Worm (Caenorhabditis elegans): ENCODE data around the gene nspb-9.

Gene nspb-9

DNA sequence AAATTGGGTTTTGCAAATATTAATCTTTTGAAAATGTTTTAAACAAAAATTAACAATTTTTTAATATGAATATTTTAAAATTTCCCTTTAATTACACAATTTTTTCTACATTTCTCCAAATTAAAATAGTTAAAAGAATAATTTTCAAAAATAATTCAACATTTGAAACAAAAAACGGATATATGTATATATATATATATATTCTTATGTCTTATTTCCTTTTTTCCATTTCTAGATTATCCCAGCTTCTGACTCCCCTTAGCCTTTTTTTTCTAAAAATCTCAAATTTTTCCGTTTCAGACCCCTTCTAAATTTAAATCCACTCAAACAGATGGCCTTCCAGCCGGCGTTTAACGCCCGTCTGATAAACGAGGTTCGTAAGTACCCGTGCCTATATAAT, 7.3 kb upstream of the nspb-9 start, which contains the start of gene madf-5:
Gene madf-5 (plus strand): TSS at position 301 of the 400 bp plus-strand sequence.
- no peak for TF ChIP-seq hlh-1 (tag; optimal IDR thresholded peaks at IDR 0.05)
- no peak for TF ChIP-seq nhr-28 (tag; optimal IDR thresholded peaks at IDR 0.05)
- TF ChIP-seq ceh-83 (GFP tag; optimal IDR thresholded peaks at IDR 0.05): no peak

DNA sequence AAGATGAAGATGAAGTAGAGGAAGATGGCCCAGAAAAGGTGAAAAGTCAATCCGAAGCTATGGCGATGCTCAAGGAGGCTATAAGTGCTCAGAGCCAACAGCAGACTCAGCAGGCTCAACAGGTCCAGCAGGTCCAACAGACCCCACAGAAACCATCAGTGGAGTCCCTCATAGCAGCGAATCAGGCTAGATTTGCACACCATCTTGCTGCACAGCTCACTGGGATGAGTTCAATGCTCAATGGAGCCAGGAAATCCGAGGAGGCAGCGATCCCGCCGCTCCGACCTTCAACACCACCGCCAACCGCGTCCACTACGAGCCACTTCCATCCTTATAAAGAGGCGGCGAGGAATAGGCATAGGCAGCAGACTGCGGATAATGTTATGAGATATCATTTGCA, 5.9 kb upstream of the nspb-9 start:
- TF ChIP-seq lin-32 (GFP tag; optimal IDR thresholded peaks at IDR 0.05) (no peak), ceh-83 (GFP tag; optimal IDR thresholded peaks at IDR 0.05) (no peak), ham-2 (GFP tag; optimal IDR thresholded peaks at IDR 0.05) (no peak), pha-4 (tag; optimal IDR thresholded peaks at IDR 0.05) (no peak), drap-1 (GFP tag; optimal IDR thresholded peaks at IDR 0.05) (no peak), nhr-12 (tag; optimal IDR thresholded peaks at IDR 0.05) (no peak)

DNA sequence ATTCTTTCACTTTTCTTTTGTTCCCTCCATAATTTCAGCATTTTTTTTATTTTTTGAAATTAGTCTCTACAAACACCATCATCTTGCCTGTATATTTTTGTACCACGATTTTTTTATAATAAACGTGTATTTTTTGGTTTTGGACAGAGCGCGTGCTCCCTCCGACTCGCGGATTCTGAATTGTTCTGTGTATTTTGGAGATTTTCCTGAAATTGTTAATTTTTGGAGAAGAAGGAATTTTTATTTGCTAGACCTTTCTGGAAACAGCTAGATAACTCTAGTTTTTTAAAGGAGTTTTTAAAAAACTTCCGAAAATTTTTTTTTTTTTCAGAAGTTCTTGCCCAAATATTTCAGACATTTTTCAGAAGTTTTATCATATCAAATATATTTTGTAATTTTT, 4.2 kb upstream of the nspb-9 start, which contains the start of gene C01G12.13:
Gene C01G12.13 (plus strand): TSS at position 301 of the 400 bp plus-strand sequence.
- no peak for TF ChIP-seq pha-4 (tag; optimal IDR thresholded peaks at IDR 0.05)

ce11 chrII:14578013-14578412, 2.6 kb upstream of the nspb-9 start, which contains the start of gene nspb-7:
nspb-7 (plus strand) TSS chrII:14578313.
- TF ChIP-seq ceh-83 (GFP tag; optimal IDR thresholded peaks at IDR 0.05) (no peak), zip-8 (tag; optimal IDR thresholded peaks at IDR 0.05) (no peak), mab-5 (tag; optimal IDR thresholded peaks at IDR 0.05) (no peak), sem-2 (GFP tag; optimal IDR thresholded peaks at IDR 0.05) (no peak), blmp-1 (tag; optimal IDR thresholded peaks at IDR 0.05) (no peak), elt-1 (tag; optimal IDR thresholded peaks at IDR 0.05; ENCODE audit: borderline replicate concordance, insufficient read depth) (no peak), elt-3 (tag; optimal IDR thresholded peaks at IDR 0.05) (no peak)

DNA sequence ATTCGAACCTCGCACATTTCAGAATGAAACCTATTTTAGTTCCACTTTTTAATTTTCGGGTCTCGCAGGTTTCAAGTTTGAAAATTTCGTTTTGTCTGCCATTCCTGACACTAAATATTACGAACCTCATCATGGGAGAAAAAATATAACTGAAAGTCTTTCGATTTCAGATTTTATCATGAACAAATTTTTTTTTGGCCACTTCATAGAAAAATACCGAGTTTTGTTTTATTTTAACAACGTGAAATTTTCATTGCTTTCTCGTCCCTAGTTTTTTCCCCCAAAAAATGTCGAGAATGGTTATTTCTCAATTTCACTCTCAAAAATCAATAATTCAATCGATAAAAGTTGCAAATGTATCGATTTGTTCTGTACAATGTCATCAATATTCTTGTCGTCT, 1.9 kb upstream of the nspb-9 start, which contains the start of gene C01G12.9:
Gene C01G12.9 (plus strand): TSS at position 301 of the 400 bp plus-strand sequence.
- TF ChIP-seq ceh-39 (tag; optimal IDR thresholded peaks at IDR 0.05) (no peak), elt-3 (tag; optimal IDR thresholded peaks at IDR 0.05) (no peak), cnd-1 (tag; optimal IDR thresholded peaks at IDR 0.05) (no peak), lsy-2 (tag; optimal IDR thresholded peaks at IDR 0.05) (no peak), nhr-237 (tag; optimal IDR thresholded peaks at IDR 0.05) (no peak), lin-32 (GFP tag; optimal IDR thresholded peaks at IDR 0.05) (no peak), lin-13 (tag; optimal IDR thresholded peaks at IDR 0.05) (no peak), blmp-1 (tag; optimal IDR thresholded peaks at IDR 0.05) (no peak), sem-2 (GFP tag; optimal IDR thresholded peaks at IDR 0.05) (no peak), sptf-1 (tag; optimal IDR thresholded peaks at IDR 0.05) (no peak), zip-8 (tag; optimal IDR thresholded peaks at IDR 0.05) (no peak), nhr-28 (tag; optimal IDR thresholded peaks at IDR 0.05) (no peak), hlh-1 (tag; optimal IDR thresholded peaks at IDR 0.05) (no peak), mep-1 (tag; optimal IDR thresholded peaks at IDR 0.05) (no peak), elt-1 (tag; optimal IDR thresholded peaks at IDR 0.05; ENCODE audit: borderline replicate concordance, insufficient read depth) (no peak)

DNA sequence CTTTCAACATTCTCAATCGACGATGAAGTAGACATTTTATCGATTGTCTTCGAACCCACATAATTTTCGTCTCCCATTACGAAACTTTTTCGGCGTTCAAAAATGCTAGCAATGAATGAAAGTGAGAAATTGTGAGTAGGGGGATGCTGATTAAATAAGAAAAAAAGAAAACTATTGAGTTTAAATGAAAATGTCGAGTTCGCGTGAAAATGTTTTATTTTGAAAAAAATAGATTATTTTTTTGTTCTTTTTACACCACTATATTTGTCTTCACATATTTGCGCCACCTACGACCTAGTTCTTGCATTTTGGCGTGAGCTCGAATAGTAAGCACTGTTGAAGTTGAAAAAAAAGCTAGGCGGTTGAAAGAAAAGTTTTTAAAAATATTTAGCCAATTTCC, 1.5 kb downstream of the nspb-9 start, which contains the start of gene C01G12.3:
Gene C01G12.3 (minus strand): TSS at position 101 of the 400 bp plus-strand sequence.
- TF ChIP-seq ham-2 (GFP tag; optimal IDR thresholded peaks at IDR 0.05) (no peak), nhr-12 (tag; optimal IDR thresholded peaks at IDR 0.05) (no peak), ceh-39 (tag; optimal IDR thresholded peaks at IDR 0.05) (no peak), flh-1 (GFP tag; optimal IDR thresholded peaks at IDR 0.05) (no peak), tbx-8 (GFP tag; optimal IDR thresholded peaks at IDR 0.05) (no peak), M03D4.4 (tag; optimal IDR thresholded peaks at IDR 0.05) (no peak)

DNA sequence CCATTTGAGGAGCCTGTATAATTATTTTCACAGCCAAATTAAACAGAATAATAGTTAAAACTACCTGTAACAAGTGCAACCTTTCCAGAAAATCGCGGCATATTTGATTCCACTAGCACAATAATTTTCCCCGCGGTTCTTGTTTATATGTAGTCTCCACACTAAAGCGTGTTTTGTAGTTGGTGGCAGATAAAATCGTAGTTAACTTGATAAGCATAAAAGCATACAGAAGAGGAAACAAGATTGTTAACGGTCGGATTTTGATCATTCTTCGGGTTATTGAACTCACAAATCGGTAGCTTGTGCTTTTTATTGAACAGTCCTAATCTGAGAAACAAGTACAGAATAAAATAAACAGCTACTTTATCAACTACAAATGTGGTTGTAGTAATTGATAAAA, 6.7 kb downstream of the nspb-9 start, which contains the start of gene C01G12.5:
Gene C01G12.5 (minus strand): TSS at position 101 of the 400 bp plus-strand sequence.
- no peak for TF ChIP-seq lin-32 (GFP tag; optimal IDR thresholded peaks at IDR 0.05)
- no peak for TF ChIP-seq zip-8 (tag; optimal IDR thresholded peaks at IDR 0.05)
- TF ChIP-seq nhr-237 (tag; optimal IDR thresholded peaks at IDR 0.05): no peak
- no peak for TF ChIP-seq ces-1 (GFP tag; optimal IDR thresholded peaks at IDR 0.05)
- no peak for TF ChIP-seq tbx-8 (GFP tag; optimal IDR thresholded peaks at IDR 0.05)
- no peak for TF ChIP-seq mab-5 (tag; optimal IDR thresholded peaks at IDR 0.05)
- TF ChIP-seq nhr-28 (tag; optimal IDR thresholded peaks at IDR 0.05): no peak
- TF ChIP-seq ztf-11 (tag; optimal IDR thresholded peaks at IDR 0.05): no peak
- no peak for TF ChIP-seq ceh-43 (GFP tag; optimal IDR thresholded peaks at IDR 0.05)
- no peak for TF ChIP-seq flh-1 (GFP tag; optimal IDR thresholded peaks at IDR 0.05)
- no peak for TF ChIP-seq elt-3 (tag; optimal IDR thresholded peaks at IDR 0.05)
